Fruit fly (Drosophila melanogaster) whole organism, adult: ENCODE measurements around the gene Pitslre.
A peak's percentile ranks its signal among the peaks of the same experiment; 100 is the strongest.

Experiments
- CG7045 ChIP-seq: fragments of 200-800 bp; sonication (Bioruptor generic); optimal IDR thresholded peaks from 2 replicates; lab custom pipeline; 2017; ENCODE audit warnings: missing biosample characterization, mild to moderate bottlenecking, missing genetic modification characterization
- Hr96 ChIP-seq: fragments of 200-800 bp; sonication (Bioruptor generic); optimal IDR thresholded peaks from 2 replicates; lab custom pipeline; 2016; ENCODE audit warnings: missing biosample characterization, missing genetic modification characterization
- Mnt ChIP-seq: fragments of 200-800 bp; sonication (Bioruptor generic); optimal IDR thresholded peaks from 2 replicates; lab custom pipeline; 2016; ENCODE audit warnings: missing biosample characterization, mild to moderate bottlenecking, missing genetic modification characterization
- bab1 ChIP-seq: fragments of 200-800 bp; sonication (Bioruptor generic); optimal IDR thresholded peaks from 3 replicates; lab custom pipeline; 2019; ENCODE audit warnings: missing biosample characterization, mild to moderate bottlenecking, missing genetic modification characterization, moderate library complexity
- toe ChIP-seq: fragments of 200-800 bp; sonication (Bioruptor generic); optimal IDR thresholded peaks from 2 replicates; lab custom pipeline; 2016; ENCODE audit warnings: missing biosample characterization, missing genetic modification characterization

DNA sequence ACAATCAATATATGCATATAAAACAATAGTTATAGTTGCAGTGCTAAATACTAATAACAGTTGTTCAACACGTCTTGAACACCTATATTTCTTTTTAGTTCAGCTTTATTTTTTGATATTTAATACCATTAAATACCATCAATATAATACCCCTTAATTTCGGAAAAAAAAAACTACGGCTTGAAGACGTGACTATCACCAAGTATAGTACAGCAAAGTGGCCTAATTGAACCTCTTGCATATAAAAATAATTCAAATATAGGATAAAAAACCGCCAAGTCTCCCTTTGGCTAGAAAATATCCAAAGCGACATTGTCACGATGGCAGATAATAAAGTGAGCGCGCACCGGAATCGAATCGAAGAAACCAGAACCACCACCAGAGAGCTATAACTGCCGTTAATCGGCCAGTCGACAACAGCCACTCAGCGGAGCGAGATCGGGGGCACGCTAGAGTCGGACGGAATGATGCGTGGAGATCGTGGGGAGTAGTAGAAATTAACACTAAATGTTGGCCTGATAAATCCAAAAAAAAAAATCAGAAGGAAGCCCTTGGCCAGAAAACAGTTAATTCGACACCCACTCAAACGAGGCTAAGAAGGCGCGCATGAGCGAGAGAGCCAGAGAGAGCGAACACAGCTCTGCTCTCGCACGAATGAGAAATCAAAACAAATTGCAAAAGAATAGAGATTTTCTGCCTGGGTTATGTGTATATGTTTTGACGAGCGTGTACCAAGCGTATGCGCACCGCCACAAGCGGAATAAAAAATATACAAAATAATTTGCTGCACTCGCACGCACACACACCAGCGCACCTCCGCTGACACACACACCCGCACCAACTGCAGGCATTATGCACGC, 13.7 kb downstream of the Pitslre start:
- peak; percentile 60 for TF ChIP-seq Hr96 (GFP tag; lab: Kevin White, UChicago)
- TF ChIP-seq CG7045 (GFP tag; lab: Kevin White, UChicago): peak; percentile 4
- peak; percentile 58 for TF ChIP-seq Mnt (GFP tag; lab: Kevin White, UChicago)
- peak; percentile 73 for TF ChIP-seq toe (GFP tag; lab: Kevin White, UChicago)
- TF ChIP-seq bab1 (GFP tag; lab: Kevin White, UChicago): peak; percentile 49
